Worm (Caenorhabditis elegans) whole organism, midembryonic: ENCODE results near the gene F18E9.1.

Experiments
- T22C8.4 ChIP-seq: fragments of 200-800 bp; sonication (Bioruptor generic); IDR thresholded peaks from 2 replicates; pipeline ENCODE4 v1.3.6; 2022; ENCODE audit warnings: missing genetic modification characterization, missing compliant biosample characterization
- cog-1 ChIP-seq: sonication (generic microtip); optimal IDR thresholded peaks from 2 replicates; lab custom pipeline; 2016; ENCODE audit warnings: missing genetic modification characterization, missing compliant biosample characterization
- flt-1 ChIP-seq: fragments of 200-800 bp; sonication (Bioruptor generic); IDR thresholded peaks from 2 replicates; pipeline ENCODE4 v1.3.6; 2022; ENCODE audit warnings: missing genetic modification characterization, missing compliant biosample characterization
- klf-2 ChIP-seq: fragments of 200-800 bp; sonication (Bioruptor generic); conservative IDR thresholded peaks from 2 replicates; pipeline ENCODE4 v1.3.6; 2022; ENCODE audit warnings: missing genetic modification reagents, missing genetic modification characterization, missing compliant biosample characterization
- tab-1 ChIP-seq: fragments of 200-800 bp; sonication (Bioruptor generic); IDR thresholded peaks from 2 replicates; pipeline ENCODE4 v1.3.6; 2022; ENCODE audit warnings: missing genetic modification characterization, missing compliant biosample characterization
- ztf-23 ChIP-seq: fragments of 200-800 bp; sonication (Bioruptor generic); IDR thresholded peaks from 2 replicates; pipeline ENCODE4 v1.3.6; 2022; ENCODE audit warnings: missing genetic modification reagents, missing genetic modification characterization, missing compliant biosample characterization

DNA sequence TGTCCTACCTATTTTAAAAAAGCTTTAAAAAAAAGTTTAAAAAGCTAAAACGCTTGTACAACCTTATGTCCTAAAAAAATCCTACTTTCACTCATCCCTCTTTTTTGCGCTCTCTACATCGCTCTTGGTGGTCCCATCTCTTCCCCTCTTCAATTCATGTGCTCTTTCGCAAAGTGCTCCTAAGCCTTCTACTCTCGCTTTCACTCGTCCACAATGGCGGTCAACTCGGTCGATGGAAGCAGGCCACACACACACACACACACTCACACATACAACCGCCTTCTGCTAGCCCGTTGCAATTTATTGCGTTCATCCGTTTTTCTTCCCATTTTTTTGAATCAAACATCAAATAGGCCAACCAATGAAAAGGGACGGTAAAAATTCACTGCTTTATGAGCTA, 32.2 kb upstream of the F18E9.1 start:
- TF ChIP-seq cog-1 (tag; lab: Kevin White, UChicago) (no peak), klf-2 (GFP tag; lab: Robert Waterston, UW) (no peak), flt-1 (no peak; the same call in 1 of the 2 replicates), tab-1 (GFP tag; lab: Robert Waterston, UW) (no peak), T22C8.4 (no peak), ztf-23 (no peak)
